Fruit fly (Drosophila melanogaster) whole organism, embryonic: ENCODE results near the gene CG33669.

Experiments
- Adf1 ChIP-seq: fragments of 200-800 bp; sonication (Bioruptor generic); IDR thresholded peaks from 2 replicates; pipeline ENCODE4 v1.3.6; 2022; ENCODE audit warnings: missing biosample characterization, missing genetic modification characterization
- Atf6 ChIP-seq: fragments of 200-800 bp; sonication (Bioruptor generic); IDR thresholded peaks from 2 replicates; pipeline ENCODE4 v1.3.6; 2022; ENCODE audit warnings: missing biosample characterization, missing genetic modification characterization
- CG10274 ChIP-seq: fragments of 200-800 bp; sonication (Bioruptor generic); optimal IDR thresholded peaks from 3 replicates; lab custom pipeline; 2017; ENCODE audit warnings: missing biosample characterization, mild to moderate bottlenecking, missing genetic modification characterization
- CG10431 ChIP-seq: fragments of 200-800 bp; sonication (Bioruptor generic); optimal IDR thresholded peaks from 3 replicates; lab custom pipeline; 2018; ENCODE audit warnings: missing biosample characterization, mild to moderate bottlenecking, missing genetic modification characterization
- CG10462 ChIP-seq: fragments of 200-800 bp; sonication (Bioruptor generic); optimal IDR thresholded peaks from 2 replicates; lab custom pipeline; 2016; ENCODE audit warnings: missing biosample characterization, missing genetic modification characterization
- CG11247 ChIP-seq: fragments of 200-800 bp; sonication (Bioruptor generic); IDR thresholded peaks from 2 replicates; pipeline ENCODE4 v1.3.6; 2022; ENCODE audit warnings: missing biosample characterization, missing genetic modification characterization
- CG12659 ChIP-seq: fragments of 200-800 bp; sonication (Bioruptor generic); optimal IDR thresholded peaks from 3 replicates; lab custom pipeline; 2017; ENCODE audit warnings: mild to moderate bottlenecking, missing biosample characterization, missing genetic modification reagents, missing genetic modification characterization
- CG12942 ChIP-seq: fragments of 200-800 bp; sonication (Bioruptor generic); optimal IDR thresholded peaks from 3 replicates; lab custom pipeline; 2016; ENCODE audit warnings: missing biosample characterization, missing genetic modification characterization
- CG16863 ChIP-seq: fragments of 200-800 bp; sonication (Bioruptor generic); optimal IDR thresholded peaks from 3 replicates; lab custom pipeline; 2016; ENCODE audit warnings: missing biosample characterization, missing genetic modification characterization
- CG17385 ChIP-seq: fragments of 200-800 bp; sonication (Bioruptor generic); optimal IDR thresholded peaks from 3 replicates; lab custom pipeline; 2018; ENCODE audit warnings: missing biosample characterization, mild to moderate bottlenecking, missing genetic modification characterization
- CG18619 ChIP-seq: fragments of 200-800 bp; sonication (Bioruptor generic); optimal IDR thresholded peaks from 3 replicates; lab custom pipeline; 2017; ENCODE audit warnings: missing biosample characterization, mild to moderate bottlenecking, missing genetic modification characterization
- CG2116 ChIP-seq: fragments of 200-800 bp; sonication (Bioruptor generic); optimal IDR thresholded peaks from 3 replicates; lab custom pipeline; 2018; ENCODE audit warnings: missing biosample characterization, mild to moderate bottlenecking, missing genetic modification characterization
- CG31388 ChIP-seq: fragments of 200-800 bp; sonication (Bioruptor generic); optimal IDR thresholded peaks from 2 replicates; lab custom pipeline; 2016; ENCODE audit warnings: missing biosample characterization, missing genetic modification characterization
- CG3847 ChIP-seq: fragments of 200-800 bp; sonication (Bioruptor generic); IDR thresholded peaks from 2 replicates; pipeline ENCODE4 v1.3.6; 2022; ENCODE audit warnings: missing biosample characterization, missing genetic modification characterization
- CG3995 ChIP-seq: fragments of 200-800 bp; sonication (Bioruptor generic); optimal IDR thresholded peaks from 3 replicates; lab custom pipeline; 2016; ENCODE audit warnings: missing biosample characterization, missing genetic modification characterization
- CG4854 ChIP-seq: fragments of 200-800 bp; sonication (Bioruptor generic); optimal IDR thresholded peaks from 2 replicates; lab custom pipeline; 2016; ENCODE audit warnings: missing biosample characterization, missing genetic modification characterization, inconsistent platforms
- CG6254 ChIP-seq: fragments of 200-800 bp; sonication (Bioruptor generic); optimal IDR thresholded peaks from 3 replicates; lab custom pipeline; 2017; ENCODE audit warnings: mild to moderate bottlenecking, missing biosample characterization, missing genetic modification reagents, missing genetic modification characterization
- CG6654 ChIP-seq: fragments of 200-800 bp; sonication (Bioruptor generic); optimal IDR thresholded peaks from 2 replicates; lab custom pipeline; 2017; ENCODE audit warnings: missing biosample characterization, mild to moderate bottlenecking, missing genetic modification characterization
- CG8765 ChIP-seq: fragments of 200-800 bp; sonication (Bioruptor generic); IDR thresholded peaks from 2 replicates; pipeline ENCODE4 v1.3.6; 2022; ENCODE audit warnings: missing biosample characterization, missing genetic modification characterization
- CG9727 ChIP-seq: fragments of 200-800 bp; sonication (Bioruptor generic); optimal IDR thresholded peaks from 3 replicates; lab custom pipeline; 2017; ENCODE audit warnings: missing biosample characterization, mild to moderate bottlenecking, missing genetic modification characterization
- CHES-1-like ChIP-seq: fragments of 200-800 bp; sonication (Bioruptor generic); optimal IDR thresholded peaks from 2 replicates; lab custom pipeline; 2016; ENCODE audit warnings: missing biosample characterization, missing genetic modification characterization
- Camta ChIP-seq: fragments of 200-800 bp; sonication (Bioruptor generic); optimal IDR thresholded peaks from 2 replicates; lab custom pipeline; 2016; ENCODE audit warnings: missing biosample characterization, missing genetic modification characterization
- Fer1 ChIP-seq: fragments of 200-800 bp; sonication (Bioruptor generic); optimal IDR thresholded peaks from 2 replicates; lab custom pipeline; 2017; ENCODE audit warnings: missing biosample characterization, mild to moderate bottlenecking, missing genetic modification characterization
- Hmr ChIP-seq: fragments of 200-800 bp; sonication (Bioruptor generic); optimal IDR thresholded peaks from 3 replicates; lab custom pipeline; 2017; ENCODE audit warnings: mild to moderate bottlenecking, missing biosample characterization, missing genetic modification reagents, missing genetic modification characterization
- Jarid2 ChIP-seq: fragments of 200-800 bp; sonication (Bioruptor generic); optimal IDR thresholded peaks from 3 replicates; lab custom pipeline; 2017; ENCODE audit warnings: mild to moderate bottlenecking, missing biosample characterization, missing genetic modification reagents, missing genetic modification characterization
- Lpt ChIP-seq: fragments of >200 bp; optimal IDR thresholded peaks from 2 replicates; lab custom pipeline; 2018; ENCODE audit warnings: missing biosample characterization, missing genetic modification characterization
- NfI ChIP-seq: fragments of 200-800 bp; sonication (Bioruptor generic); optimal IDR thresholded peaks from 3 replicates; lab custom pipeline; 2018; ENCODE audit warnings: missing biosample characterization, mild to moderate bottlenecking, missing genetic modification characterization, moderate library complexity
- Pdp1 ChIP-seq, 2 experiments: fragments of 200-800 bp; sonication (Bioruptor generic); optimal IDR thresholded peaks; 3 replicates each; lab custom pipeline; 2016; ENCODE audit warnings: missing biosample characterization in 2 of 2, missing genetic modification characterization in 2 of 2, mild to moderate bottlenecking in 1 of 2, moderate library complexity in 1 of 2
- Rfx ChIP-seq: fragments of 200-800 bp; sonication (Bioruptor generic); IDR thresholded peaks from 2 replicates; pipeline ENCODE4 v1.3.6; 2022; ENCODE audit warnings: missing biosample characterization, missing genetic modification characterization
- Xbp1 ChIP-seq: fragments of 200-800 bp; sonication (Bioruptor generic); optimal IDR thresholded peaks from 3 replicates; lab custom pipeline; 2016; ENCODE audit warnings: missing biosample characterization, mild to moderate bottlenecking, missing genetic modification characterization
- aop ChIP-seq: fragments of 200-800 bp; sonication (Bioruptor generic); IDR thresholded peaks from 2 replicates; pipeline ENCODE4 v1.3.6; 2022; ENCODE audit warnings: missing biosample characterization, missing genetic modification characterization
- ato ChIP-seq: fragments of 200-800 bp; sonication (Bioruptor generic); IDR thresholded peaks from 2 replicates; pipeline ENCODE4 v1.3.6; 2022; ENCODE audit warnings: missing biosample characterization, missing genetic modification characterization; ENCODE audit not compliant: partially characterized antibody
- bcd ChIP-seq: fragments of 200-800 bp; sonication (Bioruptor generic); optimal IDR thresholded peaks from 2 replicates; lab custom pipeline; 2017; ENCODE audit warnings: missing biosample characterization, mild to moderate bottlenecking, missing genetic modification characterization
- br ChIP-seq: fragments of >200 bp; optimal IDR thresholded peaks from 2 replicates; lab custom pipeline; 2017
- chm ChIP-seq: fragments of 200-800 bp; sonication (Bioruptor generic); IDR thresholded peaks from 2 replicates; pipeline ENCODE4 v1.3.6; 2022; ENCODE audit warnings: missing biosample characterization, missing genetic modification characterization
- dati ChIP-seq: fragments of 200-800 bp; sonication (Bioruptor generic); IDR thresholded peaks from 2 replicates; pipeline ENCODE4 v1.3.6; 2022; ENCODE audit warnings: missing biosample characterization, missing genetic modification characterization
- ems ChIP-seq: fragments of 200-800 bp; sonication (Bioruptor generic); optimal IDR thresholded peaks from 3 replicates; lab custom pipeline; 2016; ENCODE audit warnings: missing biosample characterization, missing genetic modification characterization
- eve ChIP-seq, 2 experiments: fragments of >200 bp; optimal IDR thresholded peaks; 2 replicates each; lab custom pipeline; 2017; ENCODE audit warnings: missing biosample characterization in 2 of 2, missing genetic modification characterization in 2 of 2
- fru ChIP-seq: fragments of >200 bp; optimal IDR thresholded peaks from 2 replicates; lab custom pipeline; 2017
- gfzf ChIP-seq: fragments of 200-800 bp; sonication (Bioruptor generic); optimal IDR thresholded peaks from 2 replicates; lab custom pipeline; 2016; ENCODE audit warnings: missing biosample characterization, mild to moderate bottlenecking, missing genetic modification characterization, moderate library complexity
- grau ChIP-seq: fragments of 200-800 bp; optimal IDR thresholded peaks from 3 replicates; lab custom pipeline; 2019; ENCODE audit warnings: missing biosample characterization, mild to moderate bottlenecking, missing genetic modification characterization, moderate library complexity
- gro ChIP-seq: fragments of 200-800 bp; sonication (Bioruptor generic); optimal IDR thresholded peaks from 2 replicates; lab custom pipeline; 2016; ENCODE audit warnings: missing biosample characterization, missing genetic modification characterization
- inv ChIP-seq: fragments of 200-800 bp; sonication (Bioruptor generic); IDR thresholded peaks from 2 replicates; pipeline ENCODE4 v1.3.6; 2022; ENCODE audit warnings: missing biosample characterization, missing genetic modification characterization; ENCODE audit not compliant: partially characterized antibody
- kah ChIP-seq: fragments of 200-800 bp; sonication (Bioruptor generic); optimal IDR thresholded peaks from 2 replicates; lab custom pipeline; 2018; ENCODE audit warnings: missing biosample characterization, mild to moderate bottlenecking, missing genetic modification characterization
- mam ChIP-seq: fragments of 200-800 bp; sonication (Bioruptor generic); optimal IDR thresholded peaks from 3 replicates; lab custom pipeline; 2016; ENCODE audit warnings: missing biosample characterization, missing genetic modification characterization
- sc ChIP-seq, 3 experiments: fragments of >200 bp in 2 of 3; fragments of 200-800 bp in 1 of 3; sonication (Bioruptor generic) in 1 of 3; optimal IDR thresholded peaks; 2 replicates in 2 of 3; 3 replicates in 1 of 3; lab custom pipeline; 2017; ENCODE audit warnings: mild to moderate bottlenecking in 1 of 3, missing biosample characterization in 1 of 3, missing genetic modification characterization in 1 of 3, missing genetic modification reagents in 1 of 3
- sima ChIP-seq: fragments of 200-800 bp; sonication (Bioruptor generic); optimal IDR thresholded peaks from 2 replicates; lab custom pipeline; 2016; ENCODE audit warnings: missing biosample characterization, missing genetic modification characterization
- ssp ChIP-seq: fragments of 200-800 bp; sonication (Bioruptor generic); IDR thresholded peaks from 2 replicates; pipeline ENCODE4 v1.3.6; 2022; ENCODE audit warnings: missing biosample characterization, missing genetic modification characterization
- trem ChIP-seq: fragments of 200-800 bp; optimal IDR thresholded peaks from 3 replicates; lab custom pipeline; 2019; ENCODE audit warnings: missing biosample characterization, mild to moderate bottlenecking, missing genetic modification characterization, moderate library complexity
- ttk ChIP-seq: fragments of 200-800 bp; sonication (Bioruptor generic); IDR thresholded peaks from 2 replicates; pipeline ENCODE4 v2.1.2; 2022; ENCODE audit warnings: missing biosample characterization, missing genetic modification characterization
- zf30C ChIP-seq: fragments of 200-800 bp; sonication (Bioruptor generic); optimal IDR thresholded peaks from 3 replicates; lab custom pipeline; 2018; ENCODE audit warnings: missing biosample characterization, mild to moderate bottlenecking, missing genetic modification characterization
- zfh1 ChIP-seq: fragments of 200-800 bp; sonication (Bioruptor generic); IDR thresholded peaks from 3 replicates; pipeline ENCODE4 v1.3.6; 2022; ENCODE audit warnings: missing biosample characterization, missing genetic modification characterization

Gene CG33669

dm6 chrX:6375636-6376035 is 24.3 kb downstream of the CG33669 start (continued):
- TF ChIP-seq CG17385 (GFP tag; lab: Kevin White, UChicago) (peak; percentile 48), CHES-1-like (GFP tag; lab: Kevin White, UChicago) (no peak), CG3847 (GFP tag; lab: Robert Waterston, UW) (0 out of 2 replicates have a peak, but pooled peaks have one; percentile 20), sima (GFP tag; lab: Kevin White, UChicago) (no peak), CG12659 (peak; percentile 32), CG2116 (GFP tag; lab: Kevin White, UChicago) (no peak), Atf6 (GFP tag; lab: Robert Waterston, UW) (peak; percentile 48; the same call in 1 of the 2 replicates), zfh1 (GFP tag; lab: Robert Waterston, UW) (peak; percentile 55; the same call in 1 of the 3 replicates), CG9727 (peak; percentile 36), Pdp1 (GFP tag; optimal IDR thresholded peaks at IDR 0.05; lab: Kevin White, UChicago) (peak; percentile 6 to 26), CG11247 (GFP tag; lab: Robert Waterston, UW) (0 out of 2 replicates have a peak, but pooled peaks have one; percentile 35), aop (no peak), Jarid2 (GFP tag; lab: Kevin White, UChicago) (no peak), br (lab: Kevin White, UChicago) (no peak), CG10431 (GFP tag; lab: Kevin White, UChicago) (no peak), Adf1 (no peak), CG6654 (no peak), CG31388 (GFP tag; lab: Kevin White, UChicago) (no peak), CG10274 (GFP tag; lab: Kevin White, UChicago) (no peak), NfI (GFP tag; lab: Kevin White, UChicago) (peak; percentile 38), CG10462 (GFP tag; lab: Kevin White, UChicago) (no peak), fru (lab: Kevin White, UChicago) (no peak), CG4854 (GFP tag; lab: Kevin White, UChicago) (no peak), ttk (GFP tag; lab: Robert Waterston, UW) (peak; percentile 43; the same call in 1 of the 2 replicates), inv (GFP tag; lab: Robert Waterston, UW) (no peak), CG8765 (GFP tag; lab: Robert Waterston, UW) (no peak), CG12942 (GFP tag; lab: Kevin White, UChicago) (peak; percentile 4), Rfx (peak; percentile 54), eve (GFP tag; optimal IDR thresholded peaks at IDR 0.05; lab: Kevin White, UChicago) (no peak), chm (GFP tag; lab: Robert Waterston, UW) (0 out of 2 replicates have a peak, but pooled peaks have one; percentile 33), gfzf (GFP tag; lab: Kevin White, UChicago) (no peak), CG3995 (GFP tag; lab: Kevin White, UChicago) (no peak), CG16863 (peak; percentile 6), CG18619 (GFP tag; lab: Kevin White, UChicago) (peak; percentile 36), bcd (GFP tag; lab: Kevin White, UChicago) (peak; percentile 35), ssp (GFP tag; lab: Robert Waterston, UW) (no peak), dati (GFP tag; lab: Robert Waterston, UW) (no peak), Xbp1 (peak; percentile 41), ems (GFP tag; lab: Kevin White, UChicago) (peak; percentile 10), grau (peak; percentile 62), Fer1 (peak; percentile 79), zf30C (GFP tag; lab: Kevin White, UChicago) (peak; percentile 13), mam (GFP tag; lab: Kevin White, UChicago) (peak; percentile 61), sc (optimal IDR thresholded peaks at IDR 0.05; lab: Kevin White, UChicago) (no peak), sc (GFP tag; optimal IDR thresholded peaks at IDR 0.05; lab: Kevin White, UChicago) (no peak), gro (GFP tag; lab: Kevin White, UChicago) (peak; percentile 38), trem (tag; lab: Kevin White, UChicago) (peak; percentile 1), Camta (GFP tag; lab: Kevin White, UChicago) (no peak), Lpt (GFP tag; lab: Kevin White, UChicago) (no peak), CG6254 (GFP tag; lab: Kevin White, UChicago) (no peak), ato (no peak), kah (GFP tag; lab: Kevin White, UChicago) (no peak), Hmr (GFP tag; lab: Kevin White, UChicago) (peak; percentile 67)
